Fruit fly (Drosophila melanogaster) whole organism, larva: ENCODE data around the gene CG4367.

ENCODE experiments used
- noc ChIP-seq: fragments of 200-800 bp; sonication (Bioruptor generic); optimal IDR thresholded peaks from 3 replicates; lab custom pipeline; 2019; ENCODE audit warnings: missing biosample characterization, mild to moderate bottlenecking, missing genetic modification characterization, moderate library complexity

Gene CG4367

dm6 chr3R:20280518-20280981, 24.2 kb downstream of the CG4367 start:
- TF ChIP-seq noc (tag; lab: Kevin White, UChicago) = no peak

DNA sequence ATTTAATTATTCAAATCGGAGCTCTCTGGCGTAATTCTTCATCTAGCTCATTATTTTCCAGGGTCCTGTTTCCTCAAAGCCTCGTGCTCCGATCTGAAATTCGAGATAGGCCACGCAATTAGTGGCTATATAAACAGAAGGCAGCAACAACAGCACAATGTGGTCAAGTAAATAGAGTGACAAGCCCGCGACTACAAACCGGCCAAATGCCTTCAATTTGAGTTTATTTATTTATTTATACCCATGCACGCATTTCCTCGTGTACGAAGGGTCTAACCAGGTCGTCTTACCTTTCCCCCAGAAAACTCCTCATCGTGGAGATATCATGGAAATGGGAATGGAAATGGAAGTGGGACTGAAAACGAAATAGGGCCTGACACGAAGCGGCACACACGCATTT, 28.0 kb downstream of the CG4367 start:
- TF ChIP-seq noc (tag; lab: Kevin White, UChicago) = no peak

dm6 chr3R:20276012-20276411, 28.8 kb downstream of the CG4367 start:
- no peak for TF ChIP-seq noc (tag; lab: Kevin White, UChicago)

DNA sequence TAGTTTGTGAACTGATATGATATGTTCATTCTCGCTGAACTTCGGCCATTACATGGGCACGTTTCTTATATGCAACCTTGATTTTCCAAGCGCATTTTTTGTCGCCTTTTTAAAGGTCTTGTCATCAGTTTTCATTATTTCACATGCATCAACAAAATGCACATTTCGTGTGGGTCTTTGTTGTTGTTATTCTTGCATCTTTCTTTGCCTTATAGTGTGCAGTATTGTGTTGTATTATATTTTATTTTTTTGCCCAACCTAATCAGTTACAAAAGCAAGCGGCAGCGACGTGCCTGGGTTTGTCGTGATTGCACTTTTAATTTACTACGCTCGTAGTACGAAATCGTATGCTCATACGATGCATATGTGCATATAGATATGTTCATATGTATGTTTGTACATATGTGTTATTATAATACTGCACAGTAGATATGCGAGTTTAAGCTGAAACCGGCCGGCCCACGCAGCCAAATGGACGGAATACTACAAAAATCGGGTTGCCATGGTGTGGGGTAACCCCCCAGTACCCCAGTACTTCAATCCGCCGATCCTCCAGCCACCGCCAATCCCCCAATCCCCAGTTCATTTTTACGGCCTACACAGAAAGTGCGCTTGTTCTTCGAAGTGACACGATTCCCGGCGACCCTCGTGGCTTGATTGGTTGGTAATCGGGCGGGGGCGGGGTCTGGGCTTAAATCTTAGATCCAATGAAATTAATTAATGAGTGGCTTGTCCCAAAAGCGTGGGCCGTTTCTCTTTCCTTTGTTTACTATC, 30.1 kb downstream of the CG4367 start:
- no peak for TF ChIP-seq noc (tag; lab: Kevin White, UChicago)

DNA sequence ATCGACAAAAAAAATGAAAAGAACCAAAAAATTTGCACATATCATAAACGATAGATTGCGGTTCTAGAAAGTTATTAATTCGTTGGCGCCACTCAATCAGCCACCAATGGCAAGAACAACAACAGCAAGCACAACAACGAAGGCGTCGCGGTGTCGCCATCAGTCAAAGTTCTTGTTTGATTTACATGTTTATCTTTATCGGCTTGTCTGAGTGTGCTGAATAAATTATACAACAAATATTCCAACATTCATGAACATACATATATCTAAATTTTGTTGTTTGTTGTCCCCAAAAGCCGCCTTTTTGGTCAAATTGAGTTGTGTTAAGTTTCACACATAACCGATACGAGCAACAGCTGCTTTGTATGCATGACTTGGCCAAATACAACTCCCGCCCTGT, 31.2 kb downstream of the CG4367 start:
- no peak for TF ChIP-seq noc (tag; lab: Kevin White, UChicago)

dm6 chr3R:20265969-20266368, 38.8 kb downstream of the CG4367 start:
- TF ChIP-seq noc (tag; lab: Kevin White, UChicago) = no peak

- TF ChIP-seq noc (tag; lab: Kevin White, UChicago) = peak; percentile 37
Observed at dm6 chr3R:20265239-20265846, 39.4 kb downstream of the CG4367 start.

- no peak for TF ChIP-seq noc (tag; lab: Kevin White, UChicago)
Observed at dm6 chr3R:20264770-20265169, 40.0 kb downstream of the CG4367 start.

- peak; percentile 20 for TF ChIP-seq noc (tag; lab: Kevin White, UChicago)
Observed at dm6 chr3R:20263793-20264483, 40.8 kb downstream of the CG4367 start.

dm6 chr3R:20262927-20263644, 41.7 kb downstream of the CG4367 start:
- no peak for TF ChIP-seq noc (tag; lab: Kevin White, UChicago)

DNA sequence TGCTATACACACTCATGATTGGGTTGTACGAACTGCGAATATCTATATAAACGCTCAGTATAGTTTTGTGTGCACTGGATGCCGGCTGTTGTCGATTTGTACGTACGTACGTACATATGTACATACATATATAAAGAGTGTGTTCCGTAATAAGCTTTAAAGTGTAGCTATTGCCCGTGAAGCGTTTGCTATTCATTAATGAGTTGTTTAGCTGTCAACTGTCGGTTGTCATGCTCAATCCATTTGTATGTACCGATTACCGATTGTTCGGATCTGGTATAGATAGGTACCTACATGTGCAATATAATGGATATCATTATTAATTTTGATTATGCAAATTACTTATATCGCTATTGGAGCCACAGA, 42.8 kb downstream of the CG4367 start:
- TF ChIP-seq noc (tag; lab: Kevin White, UChicago) = no peak

- peak; percentile 99 for TF ChIP-seq noc (tag; lab: Kevin White, UChicago)
Observed at dm6 chr3R:20261225-20261968, 43.4 kb downstream of the CG4367 start.

DNA sequence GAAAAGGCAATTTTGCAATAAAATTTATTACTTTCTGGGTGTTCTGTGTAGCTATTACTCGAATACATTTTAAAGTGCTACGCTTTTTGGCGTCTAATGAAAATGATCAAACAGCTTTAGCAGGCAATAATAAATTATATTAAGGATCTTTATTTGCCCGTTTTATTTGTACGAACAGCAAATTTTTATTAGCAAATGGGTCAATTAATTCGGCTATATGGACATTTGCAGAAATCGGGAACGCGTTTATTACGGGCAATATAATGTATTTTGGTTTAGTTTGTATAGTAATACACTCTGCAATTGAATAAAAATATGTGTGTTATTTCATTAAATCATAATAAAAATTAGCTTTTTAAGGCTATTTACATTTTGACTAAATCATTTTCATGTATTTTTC, 44.4 kb downstream of the CG4367 start:
- TF ChIP-seq noc (tag; lab: Kevin White, UChicago) = no peak

DNA sequence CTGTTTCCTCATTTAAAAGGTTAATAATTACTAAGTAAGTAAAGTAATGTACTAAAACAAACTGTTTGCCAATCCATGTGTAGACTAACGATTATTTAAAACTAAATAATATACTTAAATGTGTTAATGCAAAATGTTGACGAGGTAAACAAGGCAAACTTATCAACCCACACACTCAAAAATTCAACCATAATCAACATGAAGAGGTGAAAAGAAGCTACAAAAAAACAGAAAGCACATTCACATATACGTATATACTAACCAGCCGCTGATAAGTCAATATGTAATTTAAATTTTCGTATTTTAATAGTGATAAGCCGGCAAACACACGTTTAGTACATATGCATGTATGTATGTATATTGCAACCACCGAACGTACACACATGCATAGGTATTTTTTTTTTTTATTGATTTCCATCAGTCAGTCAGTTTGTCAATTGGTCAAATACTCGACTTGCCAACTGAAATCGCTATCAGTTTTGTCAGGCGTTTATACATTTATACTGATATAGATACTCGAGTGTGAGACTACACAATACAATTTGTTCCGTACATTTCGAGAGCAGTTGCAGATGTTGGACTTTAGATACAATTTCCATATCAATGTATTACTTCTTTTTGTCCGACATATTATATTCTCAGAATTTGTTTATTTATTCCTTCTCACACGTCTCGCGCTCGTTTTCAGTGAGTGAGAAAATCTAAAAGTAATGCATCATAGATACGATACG, 45.2 kb downstream of the CG4367 start:
- peak; percentile 30 for TF ChIP-seq noc (tag; lab: Kevin White, UChicago)
